Worm (Caenorhabditis elegans) whole organism, late embryonic: Measurements from ENCODE around the gene C03C10.7.

Source experiments
- C38D4.7 ChIP-seq: fragments of 200-800 bp; sonication (Bioruptor generic); optimal IDR thresholded peaks from 2 replicates; lab custom pipeline; 2018; ENCODE audit warnings: mild to moderate bottlenecking, missing genetic modification characterization, moderate library complexity, missing compliant biosample characterization
- K09A11.1 ChIP-seq: sonication (generic microtip); optimal IDR thresholded peaks from 2 replicates; lab custom pipeline; 2017; ENCODE audit warnings: antibody characterized with exemption, mild to moderate bottlenecking, missing genetic modification characterization, missing compliant biosample characterization; ENCODE audit not compliant: insufficient read depth
- ahr-1 ChIP-seq: sonication (generic microtip); optimal IDR thresholded peaks from 2 replicates; lab custom pipeline; 2016; ENCODE audit warnings: missing genetic modification characterization, missing compliant biosample characterization
- ama-1 ChIP-seq: fragments of 150-350 bp; optimal IDR thresholded peaks from 2 replicates; lab custom pipeline; 2014
- ceh-14 ChIP-seq: sonication (generic microtip); optimal IDR thresholded peaks from 2 replicates; lab custom pipeline; 2016; ENCODE audit warnings: missing genotype, missing genetic modification characterization, missing compliant biosample characterization
- ceh-18 ChIP-seq: sonication (generic microtip); optimal IDR thresholded peaks from 2 replicates; lab custom pipeline; 2016; ENCODE audit warnings: missing genetic modification characterization, missing compliant biosample characterization
- ceh-19 ChIP-seq: fragments of 200-800 bp; sonication (Bioruptor generic); optimal IDR thresholded peaks from 2 replicates; lab custom pipeline; 2018; ENCODE audit warnings: mild to moderate bottlenecking, missing genetic modification characterization, missing compliant biosample characterization
- ceh-24 ChIP-seq: sonication (generic microtip); optimal IDR thresholded peaks from 2 replicates; lab custom pipeline; 2016; ENCODE audit warnings: mild to moderate bottlenecking, missing genetic modification characterization, missing compliant biosample characterization
- ceh-30 ChIP-seq: fragments of 150-350 bp; optimal IDR thresholded peaks from 2 replicates; lab custom pipeline; 2014; ENCODE audit warnings: missing biosample characterization, missing genetic modification characterization
- ceh-31 ChIP-seq: sonication (generic microtip); optimal IDR thresholded peaks from 2 replicates; lab custom pipeline; 2016; ENCODE audit warnings: missing genetic modification characterization, missing compliant biosample characterization
- ceh-45 ChIP-seq: fragments of 200-800 bp; sonication (Bioruptor generic); IDR thresholded peaks from 2 replicates; pipeline ENCODE4 v1.3.6; 2022; ENCODE audit warnings: missing genetic modification reagents, missing genetic modification characterization, missing compliant biosample characterization
- dmd-4 ChIP-seq: sonication (generic microtip); optimal IDR thresholded peaks from 2 replicates; lab custom pipeline; 2016; ENCODE audit warnings: borderline replicate concordance, missing genetic modification characterization, missing compliant biosample characterization
- dve-1 ChIP-seq: sonication (generic microtip); optimal IDR thresholded peaks from 2 replicates; lab custom pipeline; 2017; ENCODE audit warnings: antibody characterized with exemption, mild to moderate bottlenecking, missing genetic modification characterization, missing compliant biosample characterization
- elt-4 ChIP-seq: sonication (generic microtip); optimal IDR thresholded peaks from 2 replicates; lab custom pipeline; 2016; ENCODE audit warnings: missing genetic modification characterization, missing compliant biosample characterization
- eyg-1 ChIP-seq: sonication (generic microtip); optimal IDR thresholded peaks from 2 replicates; lab custom pipeline; 2016; ENCODE audit warnings: missing genotype, missing genetic modification characterization, missing compliant biosample characterization
- fkh-10 ChIP-seq: fragments of 150-350 bp; optimal IDR thresholded peaks from 2 replicates; lab custom pipeline; 2014; ENCODE audit warnings: missing biosample characterization, missing genetic modification reagents, missing genetic modification characterization
- fkh-6 ChIP-seq: sonication (generic microtip); optimal IDR thresholded peaks from 2 replicates; lab custom pipeline; 2016; ENCODE audit warnings: missing genetic modification characterization, missing compliant biosample characterization
- gmeb-2 ChIP-seq: sonication (generic microtip); optimal IDR thresholded peaks from 2 replicates; lab custom pipeline; 2016; ENCODE audit warnings: missing genetic modification characterization, inconsistent platforms, missing compliant biosample characterization
- hlh-15 ChIP-seq: sonication (generic microtip); optimal IDR thresholded peaks from 2 replicates; lab custom pipeline; 2016; ENCODE audit warnings: missing genetic modification characterization, missing compliant biosample characterization
- hlh-30 ChIP-seq: sonication (generic microtip); optimal IDR thresholded peaks from 2 replicates; lab custom pipeline; 2017; ENCODE audit warnings: antibody characterized with exemption, missing genetic modification characterization, missing compliant biosample characterization; ENCODE audit not compliant: insufficient read depth
- lin-11 ChIP-seq: fragments of 200-800 bp; sonication (Bioruptor generic); optimal IDR thresholded peaks from 2 replicates; lab custom pipeline; 2018; ENCODE audit warnings: mild to moderate bottlenecking, missing genetic modification characterization, missing compliant biosample characterization
- madf-2 ChIP-seq: sonication (generic microtip); optimal IDR thresholded peaks from 2 replicates; lab custom pipeline; 2017; ENCODE audit warnings: missing genetic modification characterization, missing compliant biosample characterization
- mec-3 ChIP-seq: sonication (generic microtip); optimal IDR thresholded peaks from 2 replicates; lab custom pipeline; 2016; ENCODE audit warnings: borderline replicate concordance, missing genetic modification characterization, missing compliant biosample characterization
- nfya-1 ChIP-seq: sonication (generic microtip); optimal IDR thresholded peaks from 2 replicates; lab custom pipeline; 2017; ENCODE audit warnings: missing genetic modification characterization, mild to moderate bottlenecking, missing compliant biosample characterization, antibody characterized with exemption, moderate library complexity
- npax-4 ChIP-seq: sonication (generic microtip); optimal IDR thresholded peaks from 2 replicates; lab custom pipeline; 2016; ENCODE audit warnings: missing genetic modification characterization, missing compliant biosample characterization
- pag-3 ChIP-seq: sonication (generic microtip); optimal IDR thresholded peaks from 2 replicates; lab custom pipeline; 2016; ENCODE audit warnings: missing compliant biosample characterization, missing genetic modification characterization, borderline replicate concordance
- pat-9 ChIP-seq: fragments of 200-800 bp; sonication (Bioruptor generic); optimal IDR thresholded peaks from 2 replicates; lab custom pipeline; 2018; ENCODE audit warnings: mild to moderate bottlenecking, missing genetic modification characterization, moderate library complexity, missing compliant biosample characterization
- pha-2 ChIP-seq: sonication (generic microtip); optimal IDR thresholded peaks from 2 replicates; lab custom pipeline; 2017; ENCODE audit warnings: mild to moderate bottlenecking, missing genetic modification characterization, missing compliant biosample characterization
- ref-2 ChIP-seq: sonication (generic microtip); optimal IDR thresholded peaks from 2 replicates; lab custom pipeline; 2016; ENCODE audit warnings: missing genetic modification characterization, missing compliant biosample characterization
- sox-4 ChIP-seq: sonication (generic microtip); optimal IDR thresholded peaks from 2 replicates; lab custom pipeline; 2017; ENCODE audit warnings: mild to moderate bottlenecking, missing genetic modification characterization, inconsistent platforms, missing compliant biosample characterization
- tbx-2 ChIP-seq: sonication (generic microtip); optimal IDR thresholded peaks from 2 replicates; lab custom pipeline; 2016; ENCODE audit warnings: missing genetic modification characterization, missing compliant biosample characterization
- tbx-7 ChIP-seq: sonication (generic microtip); optimal IDR thresholded peaks from 2 replicates; lab custom pipeline; 2016; ENCODE audit warnings: missing genotype, missing genetic modification characterization, missing compliant biosample characterization
- unc-42 ChIP-seq: sonication (generic microtip); optimal IDR thresholded peaks from 2 replicates; lab custom pipeline; 2016; ENCODE audit warnings: missing genotype, missing genetic modification characterization, missing compliant biosample characterization
- zip-5 ChIP-seq: sonication (generic microtip); optimal IDR thresholded peaks from 2 replicates; lab custom pipeline; 2016; ENCODE audit warnings: missing genetic modification characterization, missing compliant biosample characterization

The C03C10.7 gene

DNA sequence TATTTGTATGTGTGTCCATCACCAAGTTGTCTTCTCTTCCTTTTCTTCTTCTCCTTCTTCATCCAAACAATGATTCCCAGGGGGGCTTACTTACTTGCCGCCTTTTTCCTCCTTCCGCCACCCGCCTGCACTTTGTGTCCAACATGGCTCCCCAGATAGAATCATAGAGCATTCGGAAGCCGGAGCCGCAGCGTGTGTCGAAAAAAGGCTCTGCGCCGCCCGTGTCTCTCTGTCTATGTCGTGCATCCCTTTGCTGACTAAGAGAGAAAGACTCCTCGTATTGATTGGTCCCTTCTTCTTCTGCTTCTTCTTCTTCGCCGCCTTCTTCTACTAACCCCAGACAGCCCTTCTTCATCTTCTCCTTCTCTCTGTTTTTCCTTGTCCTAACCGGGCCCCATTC is 32.1 kb upstream of the C03C10.7 start (continued):
- TF ChIP-seq K09A11.1 (tag; lab: Kevin White, UChicago): no peak
- TF ChIP-seq tbx-2 (tag; lab: Kevin White, UChicago): peak; percentile 28
- TF ChIP-seq ceh-24 (tag; lab: Kevin White, UChicago): no peak

DNA sequence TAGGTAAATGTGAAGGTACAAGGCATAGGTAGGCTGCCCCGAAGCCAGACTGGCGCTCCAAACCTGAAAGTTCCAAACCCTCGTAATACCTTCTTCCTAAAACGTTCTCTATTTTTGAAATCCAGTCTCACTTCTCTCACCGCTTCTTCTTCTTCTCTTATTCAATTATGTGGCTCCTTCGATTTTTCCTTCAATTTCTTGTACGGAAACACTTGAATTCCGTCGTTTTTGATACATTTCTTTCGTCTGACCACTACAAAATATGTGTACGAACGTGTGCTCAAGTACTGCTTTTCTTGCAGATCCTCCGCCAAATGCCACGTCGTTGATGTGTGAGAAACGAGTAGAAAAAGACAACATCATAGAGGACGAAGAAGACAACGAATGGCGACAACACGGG is 29.5 kb upstream of the C03C10.7 start, which contains the start of gene unc-79:
unc-79 (plus strand) TSS at position 301 of the 400 bp plus-strand sequence.
- TF ChIP-seq C38D4.7 (GFP tag; lab: Kevin White, UChicago) (no peak), ceh-18 (no peak), pha-2 (tag; lab: Kevin White, UChicago) (no peak), ceh-45 (no peak), gmeb-2 (tag; lab: Kevin White, UChicago) (no peak), zip-5 (tag; lab: Kevin White, UChicago) (no peak), ahr-1 (tag; lab: Kevin White, UChicago) (no peak), hlh-30 (tag; lab: Kevin White, UChicago) (no peak), ceh-19 (GFP tag; lab: Kevin White, UChicago) (no peak), fkh-10 (no peak), dve-1 (tag; lab: Kevin White, UChicago) (no peak), ceh-31 (tag; lab: Kevin White, UChicago) (no peak), lin-11 (no peak)

DNA sequence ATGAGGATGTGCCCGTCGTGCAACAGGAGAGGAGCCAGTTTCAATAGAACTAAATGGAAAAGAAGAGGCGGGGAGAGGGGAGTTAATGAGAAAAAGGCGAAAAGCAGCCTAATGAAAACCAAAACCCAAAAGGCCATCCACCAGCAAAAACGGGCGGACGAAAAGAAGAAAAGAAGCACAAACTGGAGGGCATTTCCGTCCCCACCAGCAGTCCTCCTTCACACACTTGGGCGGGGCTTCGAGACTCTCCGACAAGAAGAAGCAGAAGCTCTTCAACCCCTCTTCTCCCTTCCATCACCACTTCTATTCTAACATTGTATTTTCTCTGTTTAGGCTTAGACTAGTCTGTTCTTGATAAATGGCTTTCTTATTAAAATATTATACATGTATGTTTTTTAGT is 27.7 kb upstream of the C03C10.7 start:
- TF ChIP-seq ceh-14 (tag; lab: Kevin White, UChicago): peak; percentile 31
- TF ChIP-seq hlh-15: no peak

DNA sequence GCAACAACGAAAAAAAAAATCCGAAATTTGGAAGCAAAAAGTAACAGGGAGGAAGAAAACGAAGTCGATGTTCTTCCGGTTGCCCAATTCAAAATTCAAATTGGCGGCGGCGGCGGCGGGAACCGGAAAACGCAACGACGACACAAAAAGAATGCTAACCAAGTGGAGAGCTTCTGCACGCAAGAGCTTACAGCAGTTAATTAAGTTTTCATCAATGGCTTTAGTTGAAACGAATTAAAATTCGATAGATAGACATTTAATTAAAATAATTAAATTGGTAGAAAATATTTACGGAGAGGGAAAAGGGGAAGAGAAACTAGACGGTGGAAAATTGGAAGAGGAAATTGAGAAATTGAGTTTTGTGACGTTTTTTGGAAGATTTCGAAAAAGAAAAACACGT is 25.6 kb upstream of the C03C10.7 start:
- TF ChIP-seq elt-4 (tag; lab: Kevin White, UChicago) (no peak), unc-42 (tag; lab: Kevin White, UChicago) (peak; percentile 86), ceh-14 (tag; lab: Kevin White, UChicago) (peak; percentile 77)
- TF ChIP-seq, all 69 proteins: peak for 2

DNA sequence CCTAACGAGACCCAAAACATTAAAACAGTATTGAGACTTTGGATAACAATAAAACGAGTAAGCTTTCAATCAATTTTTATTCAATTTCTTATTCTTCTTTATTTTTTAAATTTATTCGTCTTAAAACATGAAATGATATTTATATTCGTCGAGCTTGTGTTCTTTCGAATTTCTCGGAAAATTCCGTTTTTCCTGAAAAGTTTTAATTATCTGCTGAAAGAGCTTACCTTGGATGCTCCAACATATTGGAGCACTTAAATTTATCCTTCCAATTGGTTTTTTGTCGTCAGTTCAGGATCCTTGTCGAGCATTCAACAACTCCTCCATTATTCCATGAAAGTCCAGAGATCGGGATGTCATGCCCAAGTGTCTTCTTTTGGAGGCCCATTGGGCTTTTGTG is 12.4 kb upstream of the C03C10.7 start:
- TF ChIP-seq mec-3 (tag; lab: Kevin White, UChicago) (no peak), ref-2 (tag; lab: Kevin White, UChicago) (no peak), npax-4 (tag; lab: Kevin White, UChicago) (no peak), pag-3 (tag; lab: Kevin White, UChicago) (no peak), ama-1 (lab: Kevin White, UChicago) (no peak), sox-4 (tag; lab: Kevin White, UChicago) (no peak), madf-2 (tag; lab: Kevin White, UChicago) (no peak), dmd-4 (tag; lab: Kevin White, UChicago) (no peak), pat-9 (tag; lab: Kevin White, UChicago) (no peak), nfya-1 (tag; lab: Kevin White, UChicago) (no peak), fkh-6 (tag; lab: Kevin White, UChicago) (no peak), hlh-15 (no peak), eyg-1 (no peak), ceh-31 (tag; lab: Kevin White, UChicago) (no peak), ceh-30 (tag; lab: Kevin White, UChicago) (no peak), hlh-30 (tag; lab: Kevin White, UChicago) (no peak)

DNA sequence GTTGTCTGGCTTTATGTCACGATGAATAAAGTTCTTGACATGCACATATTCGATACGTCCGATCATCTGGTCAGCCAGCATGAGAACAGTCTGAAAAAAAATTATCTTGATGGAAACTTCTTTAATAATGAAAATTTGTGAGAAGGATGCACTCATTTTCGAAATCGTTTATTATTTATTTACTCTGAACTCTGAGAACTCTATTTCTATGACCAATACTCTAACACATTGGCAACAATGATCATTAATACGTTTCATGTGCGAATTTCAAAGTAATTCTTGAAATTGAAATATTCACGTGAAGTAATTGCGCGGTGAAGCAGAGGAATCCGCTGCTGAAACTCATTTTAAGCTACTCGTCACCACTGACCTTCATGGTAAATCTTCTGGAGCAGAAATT is 10.2 kb upstream of the C03C10.7 start:
- TF ChIP-seq npax-4 (tag; lab: Kevin White, UChicago) (no peak), ceh-45 (no peak), tbx-7 (tag; lab: Kevin White, UChicago) (no peak), elt-4 (tag; lab: Kevin White, UChicago) (no peak), sox-4 (tag; lab: Kevin White, UChicago) (no peak)
